Worm (Caenorhabditis elegans) whole organism, L4 larva: Measurements from ENCODE around the gene srab-17.

Source experiments
- D1046.2 ChIP-seq: fragments of 200-800 bp; sonication (Bioruptor generic); IDR thresholded peaks from 2 replicates; pipeline ENCODE4 v1.3.6; 2022; ENCODE audit warnings: missing genetic modification characterization, missing compliant biosample characterization
- F44E2.7 ChIP-seq: fragments of 200-800 bp; sonication (Bioruptor generic); IDR thresholded peaks from 2 replicates; pipeline ENCODE4 v2.1.2; 2022; ENCODE audit warnings: missing genetic modification characterization, missing compliant biosample characterization
- fkh-10 ChIP-seq: fragments of 150-350 bp; optimal IDR thresholded peaks from 2 replicates; lab custom pipeline; 2014; ENCODE audit warnings: missing biosample characterization, missing genetic modification reagents, missing genetic modification characterization
- hlh-30 ChIP-seq: sonication (generic microtip); optimal IDR thresholded peaks from 2 replicates; lab custom pipeline; 2017; ENCODE audit warnings: antibody characterized with exemption, mild to moderate bottlenecking, missing genetic modification characterization, missing compliant biosample characterization; ENCODE audit not compliant: insufficient read depth
- lin-1 ChIP-seq: fragments of 200-800 bp; sonication (Bioruptor generic); IDR thresholded peaks from 2 replicates; pipeline ENCODE4 v1.3.6; 2022; ENCODE audit warnings: missing genetic modification reagents, missing genetic modification characterization, missing compliant biosample characterization
- lin-29 ChIP-seq: fragments of 200-800 bp; sonication (Bioruptor generic); IDR thresholded peaks from 2 replicates; pipeline ENCODE4 v1.3.6; 2022; ENCODE audit warnings: missing genetic modification reagents, missing genetic modification characterization, missing compliant biosample characterization
- lir-3 ChIP-seq: sonication (generic microtip); optimal IDR thresholded peaks from 2 replicates; lab custom pipeline; 2016; ENCODE audit warnings: mild to moderate bottlenecking, missing genetic modification characterization, missing compliant biosample characterization
- mxl-2 ChIP-seq: fragments of 200-800 bp; sonication (Bioruptor generic); conservative IDR thresholded peaks from 2 replicates; pipeline ENCODE4 v1.3.6; 2022; ENCODE audit warnings: missing genetic modification reagents, missing genetic modification characterization, missing compliant biosample characterization
- saeg-2 ChIP-seq: fragments of 200-800 bp; sonication (Bioruptor generic); IDR thresholded peaks from 2 replicates; pipeline ENCODE4 v1.3.6; 2022; ENCODE audit warnings: missing genetic modification reagents, missing genetic modification characterization, missing compliant biosample characterization
- unc-62 ChIP-seq, 3 experiments: fragments of 150-350 bp in 1 of 3; sonication (generic microtip); optimal IDR thresholded peaks in 2 of 3; peaks in 1 of 3; 1 replicate in 1 of 3; 2 replicates in 2 of 3; lab custom pipeline; 2014 to 2017; ENCODE audit warnings: missing biosample characterization in 3 of 3, missing genetic modification characterization in 3 of 3, missing genetic modification reagents in 3 of 3, missing genotype in 1 of 3
- zag-1 ChIP-seq: fragments of 150-350 bp; optimal IDR thresholded peaks from 2 replicates; lab custom pipeline; 2014; ENCODE audit warnings: missing biosample characterization, missing genetic modification characterization

The srab-17 gene

ce11 chrV:9824149-9824548 is 44.1 kb downstream of the srab-17 start, which contains the start of gene str-2:
str-2 (minus strand) TSS chrV:9824249.
- no peak for TF ChIP-seq mxl-2 (GFP tag; lab: Robert Waterston, UW)
- no peak for TF ChIP-seq lin-29 (GFP tag; lab: Robert Waterston, UW)
- no peak for TF ChIP-seq lir-3 (tag; lab: Kevin White, UChicago)
- TF ChIP-seq lin-1 = no peak
- TF ChIP-seq hlh-30 (tag; lab: Kevin White, UChicago) = no peak
- no peak for TF ChIP-seq zag-1 (tag; lab: Kevin White, UChicago)
- TF ChIP-seq F44E2.7 (GFP tag; lab: Robert Waterston, UW) = no peak
- TF ChIP-seq D1046.2 (GFP tag; lab: Robert Waterston, UW) = no peak
- TF ChIP-seq fkh-10 (GFP tag; lab: Kevin White, UChicago) = no peak

- TF ChIP-seq unc-62 (GFP tag; optimal IDR thresholded peaks at IDR 0.05 in 1 of 2; lab: Kevin White, UChicago) (peak in 1 of 2 experiments; percentile 6), unc-62 (tag; optimal IDR thresholded peaks at IDR 0.05; lab: Kevin White, UChicago) (no peak), saeg-2 (no peak)
Measured at ce11 chrV:9821724-9822123, 46.5 kb downstream of the srab-17 start, which contains the start of gene str-193. str-193 (minus strand) TSS chrV:9821824.
